Fruit fly (Drosophila melanogaster) whole organism, embryonic: ENCODE measurements around the gene Helz.

Source experiments
- C15 ChIP-seq: fragments of 200-800 bp; sonication (Bioruptor generic); IDR thresholded peaks from 3 replicates; pipeline ENCODE4 v1.3.6; 2022; ENCODE audit warnings: missing biosample characterization, missing genetic modification characterization
- CG10543 ChIP-seq: fragments of 200-800 bp; sonication (Bioruptor generic); optimal IDR thresholded peaks from 3 replicates; lab custom pipeline; 2017; ENCODE audit warnings: missing biosample characterization, mild to moderate bottlenecking, missing genetic modification characterization, moderate library complexity
- CG12155 ChIP-seq: fragments of 200-800 bp; sonication (Bioruptor generic); optimal IDR thresholded peaks from 3 replicates; lab custom pipeline; 2016; ENCODE audit warnings: missing biosample characterization, missing genetic modification characterization
- CG12299 ChIP-seq: fragments of 200-800 bp; sonication (Bioruptor generic); optimal IDR thresholded peaks from 2 replicates; lab custom pipeline; 2018; ENCODE audit warnings: missing biosample characterization, mild to moderate bottlenecking, missing genetic modification characterization
- CG13296 ChIP-seq: fragments of 200-800 bp; sonication (Bioruptor generic); optimal IDR thresholded peaks from 3 replicates; lab custom pipeline; 2018; ENCODE audit warnings: missing biosample characterization, mild to moderate bottlenecking, missing genetic modification characterization
- CG15073 ChIP-seq: fragments of 200-800 bp; sonication (Bioruptor generic); optimal IDR thresholded peaks from 2 replicates; lab custom pipeline; 2016; ENCODE audit warnings: missing biosample characterization, missing genetic modification characterization
- CG15269 ChIP-seq: fragments of 200-800 bp; sonication (Bioruptor generic); optimal IDR thresholded peaks from 2 replicates; lab custom pipeline; 2018; ENCODE audit warnings: missing biosample characterization, mild to moderate bottlenecking, missing genetic modification characterization, moderate library complexity
- CG15479 ChIP-seq: fragments of 200-800 bp; sonication (Bioruptor generic); optimal IDR thresholded peaks from 3 replicates; lab custom pipeline; 2019; ENCODE audit warnings: missing biosample characterization, mild to moderate bottlenecking, missing genetic modification characterization, moderate library complexity
- CG17612 ChIP-seq: fragments of 200-800 bp; sonication (Bioruptor generic); IDR thresholded peaks from 2 replicates; pipeline ENCODE4 v1.3.6; 2022; ENCODE audit warnings: missing biosample characterization, missing genetic modification characterization
- CG17912 ChIP-seq: fragments of 200-800 bp; sonication (Bioruptor generic); optimal IDR thresholded peaks from 2 replicates; lab custom pipeline; 2018; ENCODE audit warnings: missing biosample characterization, mild to moderate bottlenecking, missing genetic modification characterization
- CG30020 ChIP-seq: fragments of 200-800 bp; optimal IDR thresholded peaks from 2 replicates; lab custom pipeline; 2019; ENCODE audit warnings: missing biosample characterization, mild to moderate bottlenecking, missing genetic modification characterization, moderate library complexity
- CG33213 ChIP-seq: fragments of 200-800 bp; sonication (Bioruptor generic); optimal IDR thresholded peaks from 3 replicates; lab custom pipeline; 2016; ENCODE audit warnings: missing biosample characterization, missing genetic modification characterization
- CG6813 ChIP-seq: fragments of 200-800 bp; sonication (Bioruptor generic); optimal IDR thresholded peaks from 2 replicates; lab custom pipeline; 2017; ENCODE audit warnings: missing biosample characterization, missing genetic modification characterization, mild to moderate bottlenecking, moderate library complexity, missing genetic modification reagents
- CG8290 ChIP-seq, 3 experiments: fragments of 200-800 bp; sonication (Bioruptor generic); optimal IDR thresholded peaks; 2 replicates each; lab custom pipeline; 2016 to 2019; ENCODE audit warnings: missing biosample characterization in 3 of 3, missing genetic modification characterization in 3 of 3, mild to moderate bottlenecking in 2 of 3, moderate library complexity in 1 of 3
- CG8765 ChIP-seq: fragments of 200-800 bp; sonication (Bioruptor generic); IDR thresholded peaks from 2 replicates; pipeline ENCODE4 v1.3.6; 2022; ENCODE audit warnings: missing biosample characterization, missing genetic modification characterization
- CrebB ChIP-seq: fragments of 200-800 bp; sonication (Bioruptor generic); optimal IDR thresholded peaks from 3 replicates; lab custom pipeline; 2018; ENCODE audit warnings: missing biosample characterization, mild to moderate bottlenecking, missing genetic modification characterization
- Gsc ChIP-seq: fragments of 200-800 bp; sonication (Bioruptor generic); IDR thresholded peaks from 2 replicates; pipeline ENCODE4 v1.3.6; 2022; ENCODE audit warnings: missing biosample characterization, missing genetic modification characterization
- HLH4C ChIP-seq: fragments of 200-800 bp; sonication (Bioruptor generic); IDR thresholded peaks from 3 replicates; pipeline ENCODE4 v1.3.6; 2022; ENCODE audit warnings: missing biosample characterization, missing genetic modification characterization; ENCODE audit not compliant: partially characterized antibody
- Kr ChIP-seq: fragments of 200-800 bp; sonication (Bioruptor generic); optimal IDR thresholded peaks from 2 replicates; lab custom pipeline; 2017; ENCODE audit warnings: missing biosample characterization, mild to moderate bottlenecking, missing genetic modification characterization
- Mrtf ChIP-seq: fragments of 200-800 bp; sonication (Bioruptor generic); IDR thresholded peaks from 3 replicates; pipeline ENCODE4 v1.3.6; 2022; ENCODE audit warnings: missing biosample characterization, missing genetic modification characterization
- Neu2 ChIP-seq: fragments of 200-800 bp; sonication (Bioruptor generic); optimal IDR thresholded peaks from 3 replicates; lab custom pipeline; 2016; ENCODE audit warnings: missing biosample characterization, missing genetic modification characterization, borderline replicate concordance
- Nf-YB ChIP-seq: fragments of 200-800 bp; sonication (Bioruptor generic); optimal IDR thresholded peaks from 3 replicates; lab custom pipeline; 2019; ENCODE audit warnings: missing biosample characterization, mild to moderate bottlenecking, missing genetic modification characterization, moderate library complexity
- Ravus ChIP-seq: fragments of 200-800 bp; sonication (Bioruptor generic); IDR thresholded peaks from 2 replicates; pipeline ENCODE4 v1.3.6; 2022; ENCODE audit warnings: missing biosample characterization, missing genetic modification characterization
- Usf ChIP-seq: fragments of 200-800 bp; sonication (Bioruptor generic); optimal IDR thresholded peaks from 2 replicates; lab custom pipeline; 2017; ENCODE audit warnings: missing genotype, missing biosample characterization, missing genetic modification characterization
- Xrp1 ChIP-seq: fragments of 200-800 bp; sonication (Bioruptor generic); IDR thresholded peaks from 2 replicates; pipeline ENCODE4 v1.3.6; 2022; ENCODE audit warnings: missing biosample characterization, missing genetic modification characterization
- ab ChIP-seq: fragments of 200-800 bp; sonication (Bioruptor generic); optimal IDR thresholded peaks from 2 replicates; lab custom pipeline; 2016; ENCODE audit warnings: missing biosample characterization, missing genetic modification characterization
- ap ChIP-seq: fragments of 200-800 bp; sonication (Bioruptor generic); IDR thresholded peaks from 2 replicates; pipeline ENCODE4 v1.3.6; 2022; ENCODE audit warnings: missing biosample characterization, missing genetic modification characterization
- ash1 ChIP-seq: fragments of 200-800 bp; sonication (Bioruptor generic); optimal IDR thresholded peaks from 2 replicates; lab custom pipeline; 2018; ENCODE audit warnings: missing biosample characterization, mild to moderate bottlenecking, missing genetic modification characterization
- cad ChIP-seq: fragments of >200 bp; optimal IDR thresholded peaks from 2 replicates; lab custom pipeline; 2017; ENCODE audit warnings: missing biosample characterization, missing genetic modification characterization
- cato ChIP-seq: fragments of 200-800 bp; sonication (Bioruptor generic); optimal IDR thresholded peaks from 2 replicates; lab custom pipeline; 2016; ENCODE audit warnings: missing biosample characterization, missing genetic modification characterization, borderline replicate concordance
- cwo ChIP-seq: fragments of 200-800 bp; sonication (Bioruptor generic); optimal IDR thresholded peaks from 3 replicates; lab custom pipeline; 2017; ENCODE audit warnings: missing biosample characterization, missing genetic modification characterization, mild to moderate bottlenecking, moderate library complexity, missing genetic modification reagents
- dmrt11E ChIP-seq: fragments of 200-800 bp; sonication (Bioruptor generic); optimal IDR thresholded peaks from 3 replicates; lab custom pipeline; 2018; ENCODE audit warnings: missing biosample characterization, mild to moderate bottlenecking, missing genetic modification characterization, moderate library complexity
- ind ChIP-seq: fragments of 200-800 bp; sonication (Bioruptor generic); optimal IDR thresholded peaks from 3 replicates; lab custom pipeline; 2016; ENCODE audit warnings: missing biosample characterization, missing genetic modification characterization
- insv ChIP-seq, 2 experiments: fragments of 200-800 bp; sonication (Bioruptor generic); optimal IDR thresholded peaks; 3 replicates each; lab custom pipeline; 2016 to 2018; ENCODE audit warnings: missing biosample characterization in 2 of 2, missing genetic modification characterization in 2 of 2
- jumu ChIP-seq: fragments of 200-800 bp; sonication (Bioruptor generic); optimal IDR thresholded peaks from 3 replicates; lab custom pipeline; 2016; ENCODE audit warnings: missing biosample characterization, missing genetic modification characterization
- lmd ChIP-seq: fragments of 200-800 bp; sonication (Bioruptor generic); IDR thresholded peaks from 2 replicates; pipeline ENCODE4 v1.3.6; 2022; ENCODE audit warnings: missing biosample characterization, missing genetic modification characterization
- nerfin-2 ChIP-seq: fragments of 200-800 bp; sonication (Bioruptor generic); IDR thresholded peaks from 2 replicates; pipeline ENCODE4 v1.3.6; 2022; ENCODE audit warnings: missing biosample characterization, missing genetic modification characterization; ENCODE audit not compliant: partially characterized antibody
- pfk ChIP-seq: fragments of 200-800 bp; sonication (Bioruptor generic); optimal IDR thresholded peaks from 2 replicates; lab custom pipeline; 2018; ENCODE audit warnings: missing biosample characterization, mild to moderate bottlenecking, missing genetic modification characterization, moderate library complexity
- psq ChIP-seq: fragments of 200-800 bp; sonication (Bioruptor generic); optimal IDR thresholded peaks from 2 replicates; lab custom pipeline; 2017; ENCODE audit warnings: missing biosample characterization, missing genetic modification characterization
- pum ChIP-seq: fragments of 200-800 bp; sonication (Bioruptor generic); optimal IDR thresholded peaks from 2 replicates; lab custom pipeline; 2016; ENCODE audit warnings: missing biosample characterization, missing genetic modification characterization
- run ChIP-seq: fragments of 200-800 bp; sonication (Bioruptor generic); optimal IDR thresholded peaks from 3 replicates; lab custom pipeline; 2018; ENCODE audit warnings: missing biosample characterization, mild to moderate bottlenecking, missing genetic modification characterization
- sc ChIP-seq, 3 experiments: fragments of >200 bp in 2 of 3; fragments of 200-800 bp in 1 of 3; sonication (Bioruptor generic) in 1 of 3; optimal IDR thresholded peaks; 2 replicates in 2 of 3; 3 replicates in 1 of 3; lab custom pipeline; 2017; ENCODE audit warnings: mild to moderate bottlenecking in 1 of 3, missing biosample characterization in 1 of 3, missing genetic modification characterization in 1 of 3, missing genetic modification reagents in 1 of 3
- sens ChIP-seq: fragments of 200-800 bp; sonication (Bioruptor generic); peaks from one replicate; lab custom pipeline; 2016; ENCODE audit warnings: missing biosample characterization, missing genetic modification characterization
- sob ChIP-seq: fragments of 200-800 bp; sonication (Bioruptor generic); IDR thresholded peaks from 2 replicates; pipeline ENCODE4 v1.3.6; 2022; ENCODE audit warnings: missing biosample characterization, missing genetic modification characterization
- ssp ChIP-seq: fragments of 200-800 bp; sonication (Bioruptor generic); IDR thresholded peaks from 2 replicates; pipeline ENCODE4 v1.3.6; 2022; ENCODE audit warnings: missing biosample characterization, missing genetic modification characterization
- stc ChIP-seq: fragments of 200-800 bp; sonication (Bioruptor generic); IDR thresholded peaks from 2 replicates; pipeline ENCODE4 v1.3.6; 2022; ENCODE audit warnings: missing biosample characterization, missing genetic modification characterization
- tup ChIP-seq: fragments of 200-800 bp; sonication (Bioruptor generic); optimal IDR thresholded peaks from 2 replicates; lab custom pipeline; 2016; ENCODE audit warnings: missing biosample characterization, mild to moderate bottlenecking, missing genetic modification characterization, moderate library complexity
- vnd ChIP-seq: fragments of 200-800 bp; sonication (Bioruptor generic); IDR thresholded peaks from 3 replicates; pipeline ENCODE4 v1.3.6; 2022; ENCODE audit warnings: missing biosample characterization, missing genetic modification characterization; ENCODE audit not compliant: partially characterized antibody
- zen2 ChIP-seq: fragments of 200-800 bp; sonication (Bioruptor generic); IDR thresholded peaks from 3 replicates; pipeline ENCODE4 v1.3.6; 2022; ENCODE audit warnings: missing biosample characterization, missing genetic modification characterization; ENCODE audit not compliant: partially characterized antibody

Helz gene

dm6 chr3L:14790127-14790589 is 423 bp downstream of the Helz start (continued):
- TF ChIP-seq pfk (GFP tag; lab: Kevin White, UChicago) (no peak), stc (GFP tag; lab: Robert Waterston, UW) (peak; percentile 58), CrebB (tag; lab: Kevin White, UChicago) (peak; percentile 60), tup (peak; percentile 72), Neu2 (GFP tag; lab: Kevin White, UChicago) (peak; percentile 66), Nf-YB (GFP tag; lab: Kevin White, UChicago) (no peak), sob (GFP tag; lab: Robert Waterston, UW) (peak; percentile 91), nerfin-2 (GFP tag; lab: Robert Waterston, UW) (peak; percentile 69), Ravus (GFP tag; lab: Robert Waterston, UW) (no peak), ssp (GFP tag; lab: Robert Waterston, UW) (peak; percentile 75), ash1 (no peak), CG10543 (GFP tag; lab: Kevin White, UChicago) (no peak), Mrtf (peak; percentile 65; the same call in 2 of the 3 replicates), Xrp1 (peak; percentile 84), CG17612 (peak; percentile 49; the same call in 1 of the 2 replicates), zen2 (GFP tag; lab: Robert Waterston, UW) (peak; percentile 77; the same call in 2 of the 3 replicates), C15 (GFP tag; lab: Robert Waterston, UW) (no peak), CG8765 (peak; percentile 44; the same call in 1 of the 2 replicates), sc (optimal IDR thresholded peaks at IDR 0.05; lab: Kevin White, UChicago) (no peak), sc (GFP tag; optimal IDR thresholded peaks at IDR 0.05; lab: Kevin White, UChicago) (no peak), cad (no peak), ind (GFP tag; lab: Kevin White, UChicago) (peak; percentile 82), Kr (GFP tag; lab: Kevin White, UChicago) (no peak), jumu (peak; percentile 87), ap (GFP tag; lab: Robert Waterston, UW) (peak; percentile 51; the same call in 1 of the 2 replicates), CG15269 (tag; lab: Kevin White, UChicago) (no peak), CG13296 (no peak), ab (GFP tag; lab: Kevin White, UChicago) (no peak), cato (GFP tag; lab: Kevin White, UChicago) (peak; percentile 72), vnd (GFP tag; lab: Robert Waterston, UW) (peak; percentile 81), CG15479 (GFP tag; lab: Kevin White, UChicago) (peak; percentile 76), run (tag; lab: Kevin White, UChicago) (peak; percentile 8), CG8290 (GFP tag; optimal IDR thresholded peaks at IDR 0.05; lab: Kevin White, UChicago) (peak; percentile 59), CG8290 (tag; optimal IDR thresholded peaks at IDR 0.05; lab: Kevin White, UChicago) (peak in 1 of 2 experiments; percentile 26), psq (GFP tag; lab: Kevin White, UChicago) (peak; percentile 58), pum (GFP tag; lab: Kevin White, UChicago) (peak; percentile 88), HLH4C (GFP tag; lab: Robert Waterston, UW) (peak; percentile 76), insv (GFP tag; optimal IDR thresholded peaks at IDR 0.05; lab: Kevin White, UChicago) (no peak), cwo (GFP tag; lab: Kevin White, UChicago) (peak; percentile 13), CG12299 (tag; lab: Kevin White, UChicago) (peak; percentile 72), CG33213 (GFP tag; lab: Kevin White, UChicago) (peak; percentile 70), CG6813 (GFP tag; lab: Kevin White, UChicago) (no peak), CG15073 (GFP tag; lab: Kevin White, UChicago) (no peak), sens (GFP tag; lab: Kevin White, UChicago) (peak; percentile 98), CG30020 (tag; lab: Kevin White, UChicago) (peak; percentile 44), lmd (GFP tag; lab: Robert Waterston, UW) (peak; percentile 80), CG12155 (GFP tag; lab: Kevin White, UChicago) (peak; percentile 94), Gsc (GFP tag; lab: Robert Waterston, UW) (no peak), Usf (GFP tag; lab: Kevin White, UChicago) (peak; percentile 19), dmrt11E (tag; lab: Kevin White, UChicago) (peak; percentile 45), CG17912 (peak; percentile 62)
